Fruit fly (Drosophila melanogaster) whole organism, embryonic: ENCODE data around the gene CG14383.

Experiments used
- CG10979 ChIP-seq: fragments of 200-800 bp; sonication (Bioruptor generic); optimal IDR thresholded peaks from 2 replicates; lab custom pipeline; 2018; ENCODE audit warnings: missing biosample characterization, mild to moderate bottlenecking, missing genetic modification characterization, moderate library complexity
- CG11085 ChIP-seq: fragments of 200-800 bp; sonication (Bioruptor generic); IDR thresholded peaks from 2 replicates; pipeline ENCODE4 v1.3.6; 2022; ENCODE audit warnings: missing biosample characterization, missing genetic modification characterization
- CG11247 ChIP-seq: fragments of 200-800 bp; sonication (Bioruptor generic); IDR thresholded peaks from 2 replicates; pipeline ENCODE4 v1.3.6; 2022; ENCODE audit warnings: missing biosample characterization, missing genetic modification characterization
- CG11456 ChIP-seq: fragments of 200-800 bp; sonication (Bioruptor generic); IDR thresholded peaks from 3 replicates; pipeline ENCODE4 v1.3.6; 2022; ENCODE audit warnings: missing biosample characterization, missing genetic modification characterization
- CG12155 ChIP-seq: fragments of 200-800 bp; sonication (Bioruptor generic); optimal IDR thresholded peaks from 3 replicates; lab custom pipeline; 2016; ENCODE audit warnings: missing biosample characterization, missing genetic modification characterization
- CG12942 ChIP-seq: fragments of 200-800 bp; sonication (Bioruptor generic); optimal IDR thresholded peaks from 3 replicates; lab custom pipeline; 2016; ENCODE audit warnings: missing biosample characterization, missing genetic modification characterization
- CG13894 ChIP-seq: fragments of 200-800 bp; sonication (Bioruptor generic); optimal IDR thresholded peaks from 3 replicates; lab custom pipeline; 2018; ENCODE audit warnings: missing biosample characterization, mild to moderate bottlenecking, missing genetic modification characterization, moderate library complexity
- CG14860 ChIP-seq: fragments of 200-800 bp; sonication (Bioruptor generic); IDR thresholded peaks from 3 replicates; pipeline ENCODE4 v1.3.6; 2022; ENCODE audit warnings: missing biosample characterization, missing genetic modification characterization; ENCODE audit not compliant: partially characterized antibody
- CG14965 ChIP-seq: fragments of 200-800 bp; sonication (Bioruptor generic); optimal IDR thresholded peaks from 2 replicates; lab custom pipeline; 2016; ENCODE audit warnings: missing biosample characterization, missing genetic modification characterization, borderline replicate concordance
- CG15011 ChIP-seq: fragments of 200-800 bp; sonication (Bioruptor generic); optimal IDR thresholded peaks from 3 replicates; lab custom pipeline; 2018; ENCODE audit warnings: missing biosample characterization, mild to moderate bottlenecking, missing genetic modification characterization
- CG2129 ChIP-seq: fragments of 200-800 bp; sonication (Bioruptor generic); IDR thresholded peaks from 2 replicates; pipeline ENCODE4 v1.3.6; 2022; ENCODE audit warnings: missing biosample characterization, missing genetic modification characterization; ENCODE audit not compliant: partially characterized antibody
- CG2712 ChIP-seq: fragments of 200-800 bp; optimal IDR thresholded peaks from 3 replicates; lab custom pipeline; 2019; ENCODE audit warnings: missing biosample characterization, mild to moderate bottlenecking, missing genetic modification characterization, moderate library complexity
- CG42726 ChIP-seq: fragments of 200-800 bp; sonication (Bioruptor generic); IDR thresholded peaks from 2 replicates; pipeline ENCODE4 v1.3.6; 2022; ENCODE audit warnings: missing biosample characterization, missing genetic modification characterization; ENCODE audit not compliant: partially characterized antibody
- CG43689 ChIP-seq: fragments of 200-800 bp; sonication (Bioruptor generic); IDR thresholded peaks from 2 replicates; pipeline ENCODE4 v1.3.6; 2022; ENCODE audit warnings: missing biosample characterization, missing genetic modification characterization
- CG4424 ChIP-seq: fragments of 200-800 bp; sonication (Bioruptor generic); optimal IDR thresholded peaks from 3 replicates; lab custom pipeline; 2016; ENCODE audit warnings: missing biosample characterization, missing genetic modification characterization
- CG4617 ChIP-seq: fragments of 200-800 bp; sonication (Bioruptor generic); optimal IDR thresholded peaks from 3 replicates; lab custom pipeline; 2016; ENCODE audit warnings: missing biosample characterization, missing genetic modification characterization, borderline replicate concordance
- CG5245 ChIP-seq: fragments of 200-800 bp; sonication (Bioruptor generic); optimal IDR thresholded peaks from 3 replicates; lab custom pipeline; 2016; ENCODE audit warnings: missing biosample characterization, missing genetic modification characterization
- CG6254 ChIP-seq: fragments of 200-800 bp; sonication (Bioruptor generic); optimal IDR thresholded peaks from 3 replicates; lab custom pipeline; 2017; ENCODE audit warnings: mild to moderate bottlenecking, missing biosample characterization, missing genetic modification reagents, missing genetic modification characterization
- CG7556 ChIP-seq: fragments of 200-800 bp; sonication (Bioruptor generic); optimal IDR thresholded peaks from 2 replicates; lab custom pipeline; 2017; ENCODE audit warnings: missing biosample characterization, mild to moderate bottlenecking, missing genetic modification characterization
- CG8388 ChIP-seq: fragments of 200-800 bp; sonication (Bioruptor generic); optimal IDR thresholded peaks from 2 replicates; lab custom pipeline; 2019; ENCODE audit warnings: missing biosample characterization, mild to moderate bottlenecking, missing genetic modification characterization, moderate library complexity
- CG8478 ChIP-seq: fragments of >200 bp; optimal IDR thresholded peaks from 2 replicates; lab custom pipeline; 2018
- CG8924 ChIP-seq: fragments of 200-800 bp; optimal IDR thresholded peaks from 3 replicates; lab custom pipeline; 2019; ENCODE audit warnings: missing biosample characterization, mild to moderate bottlenecking, missing genetic modification characterization, moderate library complexity
- CG8944 ChIP-seq: fragments of 200-800 bp; sonication (Bioruptor generic); optimal IDR thresholded peaks from 3 replicates; lab custom pipeline; 2016; ENCODE audit warnings: missing biosample characterization, missing genetic modification characterization
- CG9817 ChIP-seq: fragments of 200-800 bp; sonication (Bioruptor generic); optimal IDR thresholded peaks from 2 replicates; lab custom pipeline; 2018; ENCODE audit warnings: missing biosample characterization, mild to moderate bottlenecking, missing genetic modification characterization, moderate library complexity
- Dp ChIP-seq: fragments of 200-800 bp; sonication (Bioruptor generic); optimal IDR thresholded peaks from 2 replicates; lab custom pipeline; 2018; ENCODE audit warnings: missing biosample characterization, mild to moderate bottlenecking, missing genetic modification characterization, moderate library complexity
- E2f1 ChIP-seq: fragments of 200-800 bp; sonication (Bioruptor generic); IDR thresholded peaks from 2 replicates; pipeline ENCODE4 v1.3.6; 2022; ENCODE audit warnings: missing biosample characterization, missing genetic modification characterization
- Ets65A ChIP-seq: fragments of 200-800 bp; sonication (Bioruptor generic); peaks from one replicate; lab custom pipeline; 2016; ENCODE audit warnings: missing biosample characterization, missing genetic modification characterization
- Gsc ChIP-seq: fragments of 200-800 bp; sonication (Bioruptor generic); IDR thresholded peaks from 2 replicates; pipeline ENCODE4 v1.3.6; 2022; ENCODE audit warnings: missing biosample characterization, missing genetic modification characterization
- Mes4 ChIP-seq: fragments of 200-800 bp; sonication (Bioruptor generic); optimal IDR thresholded peaks from 2 replicates; lab custom pipeline; 2016; ENCODE audit warnings: missing biosample characterization, missing genetic modification characterization
- NK7.1 ChIP-seq: fragments of 200-800 bp; sonication (Bioruptor generic); optimal IDR thresholded peaks from 3 replicates; lab custom pipeline; 2016; ENCODE audit warnings: missing biosample characterization, missing genetic modification characterization
- aop ChIP-seq: fragments of 200-800 bp; sonication (Bioruptor generic); IDR thresholded peaks from 2 replicates; pipeline ENCODE4 v1.3.6; 2022; ENCODE audit warnings: missing biosample characterization, missing genetic modification characterization
- cg ChIP-seq: fragments of 200-800 bp; sonication (Bioruptor generic); optimal IDR thresholded peaks from 3 replicates; lab custom pipeline; 2019; ENCODE audit warnings: missing biosample characterization, mild to moderate bottlenecking, missing genetic modification characterization, moderate library complexity
- dan ChIP-seq: fragments of 200-800 bp; sonication (Bioruptor generic); IDR thresholded peaks from 2 replicates; pipeline ENCODE4 v1.3.6; 2022; ENCODE audit warnings: missing biosample characterization, missing genetic modification characterization
- esg ChIP-seq: fragments of 200-800 bp; sonication (Bioruptor generic); conservative IDR thresholded peaks from 2 replicates; pipeline ENCODE4 v1.3.6; 2022; ENCODE audit warnings: missing biosample characterization, missing genetic modification characterization
- fd3F ChIP-seq: fragments of 200-800 bp; sonication (Bioruptor generic); optimal IDR thresholded peaks from 2 replicates; lab custom pipeline; 2018; ENCODE audit warnings: missing biosample characterization, mild to moderate bottlenecking, missing genetic modification characterization, moderate library complexity
- fu2 ChIP-seq: fragments of 200-800 bp; sonication (Bioruptor generic); optimal IDR thresholded peaks from 2 replicates; lab custom pipeline; 2016; ENCODE audit warnings: missing biosample characterization, missing genetic modification characterization
- grn ChIP-seq: fragments of 200-800 bp; sonication (Bioruptor generic); optimal IDR thresholded peaks from 3 replicates; lab custom pipeline; 2017; ENCODE audit warnings: missing biosample characterization, missing genetic modification characterization
- gt ChIP-seq: fragments of 200-800 bp; sonication (Bioruptor generic); IDR thresholded peaks from 2 replicates; pipeline ENCODE4 v1.3.6; 2022; ENCODE audit warnings: missing biosample characterization, missing genetic modification characterization
- her ChIP-seq: fragments of 200-800 bp; sonication (Bioruptor generic); optimal IDR thresholded peaks from 2 replicates; lab custom pipeline; 2016; ENCODE audit warnings: missing biosample characterization, missing genetic modification characterization
- hkb ChIP-seq, 2 experiments: fragments of 200-800 bp in 1 of 2; fragments of >200 bp in 1 of 2; sonication (Bioruptor generic) in 1 of 2; IDR thresholded peaks in 1 of 2; optimal IDR thresholded peaks in 1 of 2; 2 replicates each; pipeline versions ENCODE4 v1.3.6 to Lab custom; 2017 to 2022; ENCODE audit warnings: missing biosample characterization in 1 of 2, missing genetic modification characterization in 1 of 2
- jigr1 ChIP-seq: fragments of 200-800 bp; sonication (Bioruptor generic); IDR thresholded peaks from 3 replicates; pipeline ENCODE4 v1.3.6; 2022; ENCODE audit warnings: missing biosample characterization, missing genetic modification characterization
- jumu ChIP-seq: fragments of 200-800 bp; sonication (Bioruptor generic); optimal IDR thresholded peaks from 3 replicates; lab custom pipeline; 2016; ENCODE audit warnings: missing biosample characterization, missing genetic modification characterization
- kah ChIP-seq: fragments of 200-800 bp; sonication (Bioruptor generic); optimal IDR thresholded peaks from 2 replicates; lab custom pipeline; 2018; ENCODE audit warnings: missing biosample characterization, mild to moderate bottlenecking, missing genetic modification characterization
- kay ChIP-seq: fragments of 200-800 bp; sonication (Bioruptor generic); optimal IDR thresholded peaks from 2 replicates; lab custom pipeline; 2016; ENCODE audit warnings: missing biosample characterization, missing genetic modification characterization
- pho ChIP-seq: fragments of 200-800 bp; sonication (Bioruptor generic); optimal IDR thresholded peaks from 2 replicates; lab custom pipeline; 2016; ENCODE audit warnings: missing biosample characterization, missing genetic modification characterization
- pita ChIP-seq: fragments of 200-800 bp; sonication (Bioruptor generic); optimal IDR thresholded peaks from 2 replicates; lab custom pipeline; 2017; ENCODE audit warnings: missing biosample characterization, mild to moderate bottlenecking, missing genetic modification characterization
- sens-2 ChIP-seq: fragments of 200-800 bp; sonication (Bioruptor generic); IDR thresholded peaks from 2 replicates; pipeline ENCODE4 v1.3.6; 2022; ENCODE audit warnings: missing biosample characterization, missing genetic modification characterization
- stc ChIP-seq: fragments of 200-800 bp; sonication (Bioruptor generic); IDR thresholded peaks from 2 replicates; pipeline ENCODE4 v1.3.6; 2022; ENCODE audit warnings: missing biosample characterization, missing genetic modification characterization

CG14383 gene

dm6 chr3R:13010905-13011620 is 22.8 kb upstream of the CG14383 start, which contains the start of gene CG8031 (continued):
- no peak for TF ChIP-seq CG6254 (GFP tag; lab: Kevin White, UChicago)
- TF ChIP-seq CG12942 (GFP tag; lab: Kevin White, UChicago), result no peak
- peak; percentile 24 for TF ChIP-seq hkb (optimal IDR thresholded peaks at IDR 0.05; lab: Kevin White, UChicago)
- TF ChIP-seq hkb (GFP tag; IDR thresholded peaks at IDR 0.05; lab: Robert Waterston, UW), result peak; percentile 29
- no peak for TF ChIP-seq CG5245 (GFP tag; lab: Kevin White, UChicago)

- TF ChIP-seq CG43689 (GFP tag; lab: Robert Waterston, UW), result no peak
- no peak for TF ChIP-seq fu2 (GFP tag; lab: Kevin White, UChicago)
- TF ChIP-seq esg (GFP tag; lab: Robert Waterston, UW), result no peak
- no peak for TF ChIP-seq pita (GFP tag; lab: Kevin White, UChicago)
- TF ChIP-seq CG8944 (GFP tag; lab: Kevin White, UChicago), result no peak
- no peak for TF ChIP-seq CG10979
- TF ChIP-seq CG2712, result no peak
- no peak for TF ChIP-seq fd3F
- no peak for TF ChIP-seq kay
- TF ChIP-seq Gsc (GFP tag; lab: Robert Waterston, UW), result no peak
These were observed 21.3 kb upstream of the CG14383 start, which contains the start of gene CG11656 for dm6 chr3R:13009595-13009994. Gene CG11656 (plus strand): TSS chr3R:13009895.

- TF ChIP-seq CG8478 (lab: Kevin White, UChicago) (peak; percentile 40), CG13894 (tag; lab: Kevin White, UChicago) (no peak), CG4617 (GFP tag; lab: Kevin White, UChicago) (peak; percentile 18), CG7556 (GFP tag; lab: Kevin White, UChicago) (no peak), NK7.1 (GFP tag; lab: Kevin White, UChicago) (no peak), CG11085 (GFP tag; lab: Robert Waterston, UW) (no peak), CG14860 (GFP tag; lab: Robert Waterston, UW) (no peak), hkb (optimal IDR thresholded peaks at IDR 0.05; lab: Kevin White, UChicago) (no peak), hkb (GFP tag; IDR thresholded peaks at IDR 0.05; lab: Robert Waterston, UW) (no peak), her (no peak), dan (no peak), CG9817 (tag; lab: Kevin White, UChicago) (no peak), CG14965 (GFP tag; lab: Kevin White, UChicago) (no peak), CG11456 (GFP tag; lab: Robert Waterston, UW) (no peak), CG8924 (tag; lab: Kevin White, UChicago) (no peak), grn (GFP tag; lab: Kevin White, UChicago) (no peak), Mes4 (no peak), jigr1 (no peak), pho (GFP tag; lab: Kevin White, UChicago) (no peak), cg (GFP tag; lab: Kevin White, UChicago) (peak; percentile 92), CG4424 (GFP tag; lab: Kevin White, UChicago) (no peak), stc (GFP tag; lab: Robert Waterston, UW) (no peak), CG42726 (GFP tag; lab: Robert Waterston, UW) (no peak), E2f1 (GFP tag; lab: Robert Waterston, UW) (no peak), sens-2 (GFP tag; lab: Robert Waterston, UW) (no peak), CG11247 (no peak), CG2129 (GFP tag; lab: Robert Waterston, UW) (no peak), gt (GFP tag; lab: Robert Waterston, UW) (no peak), CG12155 (GFP tag; lab: Kevin White, UChicago) (no peak), Dp (GFP tag; lab: Kevin White, UChicago) (no peak), aop (no peak), Ets65A (GFP tag; lab: Kevin White, UChicago) (peak; percentile 22), CG15011 (GFP tag; lab: Kevin White, UChicago) (no peak), kah (no peak), CG8388 (peak; percentile 97), jumu (GFP tag; lab: Kevin White, UChicago) (no peak)
These were observed 9.9 kb upstream of the CG14383 start for dm6 chr3R:12998234-12998591.
